Worm (Caenorhabditis elegans): ENCODE data around the gene sri-37.
"Not testable (repeated sequence)": the region's sequence is repeated elsewhere in the genome, so short reads cannot be mapped to it uniquely, and the experiment has no call there.

The sri-37 gene

DNA sequence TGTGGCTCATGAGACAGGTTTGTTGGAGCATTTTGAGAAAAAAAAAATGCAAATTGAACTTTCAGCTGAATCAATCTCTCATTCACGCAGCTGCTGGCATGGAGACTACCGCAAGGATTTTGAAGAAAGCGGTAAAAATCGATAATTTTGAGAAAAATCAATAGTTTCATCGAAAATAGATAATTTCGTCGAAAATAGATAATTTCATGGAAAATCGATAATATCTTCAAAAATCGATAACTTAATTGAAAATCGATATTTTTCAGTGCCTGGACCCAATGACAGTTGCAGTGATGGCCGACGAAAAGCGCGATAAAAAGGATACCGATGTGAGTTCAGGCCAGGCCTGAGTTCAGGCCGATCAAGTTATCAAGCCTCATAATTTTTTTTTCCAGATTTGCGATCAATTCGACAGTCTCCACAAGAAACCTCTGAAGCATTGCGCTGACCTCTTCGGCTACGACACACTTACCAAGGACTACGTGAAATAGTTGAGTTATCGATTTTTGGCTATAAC, 6.4 kb upstream of the sri-37 start, which contains the start of gene D2062.4:
Gene D2062.4 (plus strand): TSS at position 467 of the 517 bp plus-strand sequence.
- not testable (repeated sequence) for TF ChIP-seq him-1, W03F9.2, dao-5 (tag; optimal IDR thresholded peaks at IDR 0.05)

DNA sequence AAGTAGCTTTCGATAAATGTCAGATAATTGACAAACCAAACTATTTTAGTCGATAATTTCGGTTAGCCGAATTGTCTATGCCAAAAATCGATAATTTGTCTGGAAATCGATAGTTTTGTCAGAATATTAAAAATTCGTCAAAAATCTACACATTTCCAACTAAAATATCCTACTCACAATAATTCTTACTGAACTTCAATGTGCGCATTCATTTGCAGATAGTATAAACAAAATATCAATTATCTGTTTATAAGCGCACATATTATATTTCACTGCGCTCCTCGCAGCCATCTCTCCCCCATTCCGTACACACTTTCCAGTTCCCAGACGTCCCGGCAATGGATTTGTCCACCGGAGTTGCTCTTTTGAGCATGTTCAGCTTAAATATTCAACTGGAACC, 4.6 kb upstream of the sri-37 start, which contains the start of gene lgc-28:
Gene lgc-28 (plus strand): TSS at position 301 of the 400 bp plus-strand sequence.
- TF ChIP-seq him-1 (tag; optimal IDR thresholded peaks at IDR 0.05): no peak
- TF ChIP-seq W03F9.2 (tag; optimal IDR thresholded peaks at IDR 0.05): no peak
- TF ChIP-seq dao-5 (tag; optimal IDR thresholded peaks at IDR 0.05): no peak

DNA sequence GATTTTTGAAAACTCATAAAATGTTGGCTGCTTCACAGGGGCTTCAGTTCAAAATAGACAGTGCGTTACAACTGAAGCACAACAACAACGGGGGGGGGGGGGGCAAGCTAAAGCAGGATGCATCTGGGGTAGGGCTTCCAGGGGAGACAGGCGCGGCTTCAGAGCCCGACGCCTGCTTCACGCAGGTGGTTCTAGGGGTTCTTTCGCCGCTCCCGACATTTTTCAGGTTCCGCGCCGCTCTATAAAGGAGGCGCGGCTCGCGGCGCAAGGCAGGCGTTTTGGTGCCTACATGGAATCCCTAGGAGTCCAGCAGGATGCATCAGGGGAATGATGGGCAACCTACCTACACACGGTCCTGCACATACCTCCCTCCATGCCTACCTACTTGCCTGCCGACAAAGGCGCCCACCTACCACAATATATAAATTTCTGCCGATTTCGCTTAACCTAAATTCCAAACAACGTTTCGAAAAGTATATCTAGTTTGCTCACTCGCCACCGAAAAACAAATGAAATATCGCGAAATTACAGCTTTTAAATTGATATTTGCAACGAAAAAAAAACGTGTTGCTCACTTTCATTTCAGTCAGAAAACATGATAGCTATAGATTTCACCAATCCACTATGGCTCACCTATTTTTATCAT, 2.1 kb upstream of the sri-37 start, which contains the start of gene sri-71:
Gene sri-71 (plus strand): TSS at position 596 of the 646 bp plus-strand sequence.
- TF ChIP-seq dao-5 (tag; optimal IDR thresholded peaks at IDR 0.05): no peak
- no peak for TF ChIP-seq W03F9.2 (tag; optimal IDR thresholded peaks at IDR 0.05)
- no peak for TF ChIP-seq him-1 (tag; optimal IDR thresholded peaks at IDR 0.05)

- no peak for TF ChIP-seq dao-5 (tag; optimal IDR thresholded peaks at IDR 0.05)
- no peak for TF ChIP-seq him-1 (tag; optimal IDR thresholded peaks at IDR 0.05)
- TF ChIP-seq W03F9.2 (tag; optimal IDR thresholded peaks at IDR 0.05): no peak
These were observed 969 bp upstream of the sri-37 start for ce11 chrII:2628401-2628800.

ce11 chrII:2631169-2631568, 1.8 kb downstream of the sri-37 start, which contains the start of gene D2062.1:
TSS of gene D2062.1 (plus strand) at chrII:2631469.
- TF ChIP-seq him-1 (tag; optimal IDR thresholded peaks at IDR 0.05) (no peak), W03F9.2 (tag; optimal IDR thresholded peaks at IDR 0.05) (no peak), dao-5 (tag; optimal IDR thresholded peaks at IDR 0.05) (no peak)

- no peak for TF ChIP-seq dao-5 (tag; optimal IDR thresholded peaks at IDR 0.05)
- no peak for TF ChIP-seq him-1 (tag; optimal IDR thresholded peaks at IDR 0.05)
- no peak for TF ChIP-seq W03F9.2 (tag; optimal IDR thresholded peaks at IDR 0.05)
These were observed 8.0 kb downstream of the sri-37 start, which contains the start of gene F22E5.21 for ce11 chrII:2637359-2637758. TSS of gene F22E5.21 (minus strand) at chrII:2637459.

- TF ChIP-seq W03F9.2 (tag; optimal IDR thresholded peaks at IDR 0.05): no peak
- TF ChIP-seq dao-5 (tag; optimal IDR thresholded peaks at IDR 0.05): no peak
- no peak for TF ChIP-seq him-1 (tag; optimal IDR thresholded peaks at IDR 0.05)
These were observed 8.7 kb downstream of the sri-37 start, which contains the start of gene F22E5.9 for ce11 chrII:2638062-2638461. TSS of gene F22E5.9 (plus strand) at chrII:2638388.

ce11 chrII:2639401-2640088, 10.2 kb downstream of the sri-37 start, which contains the start of gene F22E5.8:
TSS of gene F22E5.8 (plus strand) at chrII:2640038.
- not testable (repeated sequence) for TF ChIP-seq dao-5, W03F9.2, him-1 (tag; optimal IDR thresholded peaks at IDR 0.05)

DNA sequence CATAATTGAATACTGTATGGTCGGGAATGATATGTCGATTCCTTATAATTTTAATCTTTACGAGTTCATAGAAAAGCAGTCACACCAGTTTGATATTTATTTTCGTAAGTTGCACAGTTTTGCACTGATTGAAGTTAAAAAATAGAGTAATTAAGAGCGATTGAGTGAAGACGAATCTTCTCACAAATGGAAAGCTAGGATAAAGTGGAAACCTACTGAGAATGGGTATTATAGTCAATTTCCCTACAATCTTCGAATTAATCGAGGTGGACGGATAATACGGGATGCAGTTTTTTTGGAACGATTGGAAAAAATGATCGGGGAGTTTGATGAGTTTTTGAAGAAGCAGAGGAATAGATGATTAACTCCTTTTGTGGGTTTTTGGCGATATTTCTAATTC, 11.6 kb downstream of the sri-37 start, which contains the start of gene F22E5.23:
Gene F22E5.23 (plus strand): TSS at position 301 of the 400 bp plus-strand sequence.
- TF ChIP-seq him-1 (tag; optimal IDR thresholded peaks at IDR 0.05): no peak

- no peak for TF ChIP-seq W03F9.2 (tag; optimal IDR thresholded peaks at IDR 0.05)
- TF ChIP-seq him-1 (tag; optimal IDR thresholded peaks at IDR 0.05): no peak
- no peak for TF ChIP-seq dao-5 (tag; optimal IDR thresholded peaks at IDR 0.05)
These were observed 12.4 kb downstream of the sri-37 start, which contains the start of gene F22E5.7 for ce11 chrII:2641777-2642176. TSS of gene F22E5.7 (plus strand) at chrII:2642077.

DNA sequence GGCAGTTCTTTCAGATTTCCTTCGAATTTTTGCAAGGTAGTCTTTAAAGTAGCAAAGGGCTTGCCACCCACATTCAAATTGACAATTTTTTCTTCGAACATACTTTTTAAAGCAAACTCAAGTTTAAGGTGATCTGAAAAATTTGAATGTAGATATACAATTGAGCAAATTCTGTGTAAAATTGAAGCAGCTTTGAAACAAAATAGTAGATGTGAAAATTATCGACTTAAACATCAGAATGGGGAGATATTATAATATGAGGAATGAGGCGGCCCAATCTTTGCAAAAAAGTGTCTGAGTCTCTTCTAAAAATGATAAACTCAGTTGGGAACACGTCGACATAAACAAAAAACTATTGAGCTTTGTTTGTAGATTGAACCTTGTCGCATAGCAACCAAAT, 15.1 kb downstream of the sri-37 start, which contains the start of gene F22E5.11:
Gene F22E5.11 (minus strand): TSS at position 101 of the 400 bp plus-strand sequence.
- TF ChIP-seq dao-5 (tag; optimal IDR thresholded peaks at IDR 0.05) (no peak), him-1 (tag; optimal IDR thresholded peaks at IDR 0.05) (no peak), W03F9.2 (tag; optimal IDR thresholded peaks at IDR 0.05) (no peak)

- not testable (repeated sequence) for TF ChIP-seq W03F9.2, him-1, dao-5 (tag; optimal IDR thresholded peaks at IDR 0.05)
These were observed 17.4 kb downstream of the sri-37 start, which contains the start of gene F22E5.12 for ce11 chrII:2646756-2647155. TSS of gene F22E5.12 (minus strand) at chrII:2646856.

DNA sequence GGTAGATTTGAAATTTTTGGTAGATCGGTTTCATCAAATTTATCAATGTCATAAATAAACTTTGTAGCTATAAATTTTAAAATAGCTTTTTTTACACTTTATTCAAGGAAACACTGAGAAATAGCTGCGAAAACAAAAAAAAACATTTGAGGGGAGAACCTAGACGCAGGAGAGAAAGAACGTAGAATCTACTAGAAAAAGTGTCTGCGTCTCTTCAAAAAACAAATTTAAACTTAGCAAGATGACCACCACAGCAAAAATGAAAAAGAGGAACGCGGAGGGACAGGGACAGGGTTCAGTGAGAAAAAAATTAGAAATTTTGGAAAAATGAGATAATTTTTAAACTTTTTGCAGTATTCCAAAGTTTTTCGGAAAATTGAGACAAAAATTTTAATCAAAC, 19.6 kb downstream of the sri-37 start:
- TF ChIP-seq dao-5 (tag; optimal IDR thresholded peaks at IDR 0.05) (no peak), him-1 (tag; optimal IDR thresholded peaks at IDR 0.05) (no peak), W03F9.2 (tag; optimal IDR thresholded peaks at IDR 0.05) (no peak)

Data from whole organism, L4/young adult.